Fruit fly (Drosophila melanogaster): Measurements from ENCODE around the gene Rala.

Rala gene

dm6 chrX:3673710-3674344 lies 45.6 kb downstream of the Rala start (continued):
- TF ChIP-seq CG2120 (GFP tag; optimal IDR thresholded peaks at IDR 0.05) = no peak
- TF ChIP-seq CG14965 (GFP tag; optimal IDR thresholded peaks at IDR 0.05; ENCODE audit: borderline replicate concordance) = no peak
- no peak for TF ChIP-seq sim (GFP tag; IDR thresholded peaks at IDR 0.05)
- no peak for TF ChIP-seq CG1647 (GFP tag; optimal IDR thresholded peaks at IDR 0.05)
- peak in 1 of 2 experiments; percentile 64 for TF ChIP-seq bsh (GFP tag; optimal IDR thresholded peaks at IDR 0.05)
- no peak for TF ChIP-seq CG11247 (GFP tag; IDR thresholded peaks at IDR 0.05)
- TF ChIP-seq sens-2 (GFP tag; IDR thresholded peaks at IDR 0.05) = no peak

DNA sequence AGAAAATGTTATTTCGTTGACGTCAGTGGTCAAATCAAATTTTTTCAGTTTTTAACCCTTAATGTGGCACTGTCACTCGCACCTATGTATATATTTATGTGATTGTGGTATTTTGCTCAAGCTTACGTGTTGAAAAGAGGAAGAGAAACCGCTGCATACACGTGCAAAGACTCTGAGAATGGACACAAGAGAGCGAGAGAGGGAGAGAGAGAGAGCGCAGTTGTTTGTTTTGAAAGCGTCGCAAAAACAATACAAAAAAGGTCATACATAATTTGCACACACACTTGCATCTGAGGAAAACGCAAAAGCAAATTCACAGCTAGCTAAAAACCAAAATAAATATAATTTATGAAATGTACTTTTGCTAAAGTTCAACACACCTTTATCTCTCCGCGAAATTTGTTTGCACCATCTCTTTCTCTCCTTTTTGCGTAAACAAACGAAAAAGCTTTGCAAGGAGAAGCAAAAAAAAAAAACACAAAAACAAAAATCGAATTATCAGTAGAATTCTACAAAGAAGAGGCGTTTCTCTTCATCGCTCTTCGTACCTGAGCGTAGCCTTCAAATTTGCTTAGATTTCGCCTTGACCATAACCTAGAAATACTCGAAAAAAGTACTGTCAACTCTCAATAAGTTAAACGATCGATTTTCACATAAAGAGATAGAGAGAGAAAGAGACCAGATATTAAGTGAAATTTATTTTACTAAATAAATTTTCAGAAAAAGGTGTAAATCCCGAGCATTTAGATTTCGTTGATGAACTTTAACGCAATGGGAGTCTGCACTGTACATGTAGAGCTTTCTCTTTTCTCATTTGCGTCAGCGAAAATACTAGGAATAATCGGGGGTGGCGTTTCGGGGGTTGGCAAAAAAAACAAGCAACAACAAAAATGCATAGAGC lies 47.1 kb downstream of the Rala start:
- no peak for TF ChIP-seq CG8290 (GFP tag; optimal IDR thresholded peaks at IDR 0.05)
- no peak for TF ChIP-seq CG8290 (tag; optimal IDR thresholded peaks at IDR 0.05)
- no peak for TF ChIP-seq CG7271 (tag; optimal IDR thresholded peaks at IDR 0.05)
- TF ChIP-seq D19A (tag; optimal IDR thresholded peaks at IDR 0.05) = no peak
- TF ChIP-seq CG3847 (GFP tag; IDR thresholded peaks at IDR 0.05) = peak; percentile 59
- no peak for TF ChIP-seq CG17912 (GFP tag; optimal IDR thresholded peaks at IDR 0.05)
- peak; percentile 12 for TF ChIP-seq CG1792 (GFP tag; optimal IDR thresholded peaks at IDR 0.05)
- no peak for TF ChIP-seq Dip2 (GFP tag; IDR thresholded peaks at IDR 0.05)
- TF ChIP-seq CG13123 (GFP tag; optimal IDR thresholded peaks at IDR 0.05) = no peak
- peak; percentile 3 for TF ChIP-seq Dad (GFP tag; optimal IDR thresholded peaks at IDR 0.05)
- peak; percentile 57 for TF ChIP-seq CG4730 (GFP tag; IDR thresholded peaks at IDR 0.05)
- no peak for TF ChIP-seq CG1647 (GFP tag; optimal IDR thresholded peaks at IDR 0.05)
- no peak for TF ChIP-seq CG10209 (GFP tag; optimal IDR thresholded peaks at IDR 0.05)
- TF ChIP-seq Ets65A (GFP tag) = peak; percentile 80
- peak; percentile 2 for TF ChIP-seq fd96Cb (tag; optimal IDR thresholded peaks at IDR 0.05)
- peak; percentile 41; the same call in 1 of the 2 replicates for TF ChIP-seq seq (GFP tag; IDR thresholded peaks at IDR 0.05)
- peak; percentile 67 for TF ChIP-seq cwo (GFP tag; optimal IDR thresholded peaks at IDR 0.05)
- TF ChIP-seq jumu (GFP tag; optimal IDR thresholded peaks at IDR 0.05) = peak; percentile 24
- 0 out of 2 replicates have a peak, but pooled peaks have one; percentile 29 for TF ChIP-seq CG32772 (GFP tag; IDR thresholded peaks at IDR 0.05)
- TF ChIP-seq luna (GFP tag; optimal IDR thresholded peaks at IDR 0.05) = no peak
- TF ChIP-seq CG12071 (GFP tag; optimal IDR thresholded peaks at IDR 0.05) = no peak
- 0 out of 3 replicates have a peak, but pooled peaks have one; percentile 13 for TF ChIP-seq tgo (GFP tag; IDR thresholded peaks at IDR 0.05)
- TF ChIP-seq Trl (optimal IDR thresholded peaks at IDR 0.05) = peak; percentile 87 to 99
- TF ChIP-seq Trl (GFP tag; optimal IDR thresholded peaks at IDR 0.05) = no peak
- no peak for TF ChIP-seq YL-1 (GFP tag; optimal IDR thresholded peaks at IDR 0.05)
- no peak for TF ChIP-seq CG12299 (tag; optimal IDR thresholded peaks at IDR 0.05)
- peak; percentile 21; the same call in 1 of the 2 replicates for TF ChIP-seq E2f1 (GFP tag; IDR thresholded peaks at IDR 0.05)
- peak; percentile 87 for TF ChIP-seq Dbx (GFP tag; IDR thresholded peaks at IDR 0.05)
- TF ChIP-seq Hmx (GFP tag; optimal IDR thresholded peaks at IDR 0.05) = peak; percentile 39
- no peak for TF ChIP-seq CG5953 (GFP tag; IDR thresholded peaks at IDR 0.05)
- peak; percentile 15 for TF ChIP-seq Hsf (GFP tag; optimal IDR thresholded peaks at IDR 0.05)
- TF ChIP-seq CG7987 (GFP tag; optimal IDR thresholded peaks at IDR 0.05) = no peak
- TF ChIP-seq sug (tag; optimal IDR thresholded peaks at IDR 0.05) = peak; percentile 5
- TF ChIP-seq pho (GFP tag; optimal IDR thresholded peaks at IDR 0.05) = peak; percentile 70
- TF ChIP-seq her (GFP tag; optimal IDR thresholded peaks at IDR 0.05) = peak; percentile 9
- TF ChIP-seq chn (GFP tag; optimal IDR thresholded peaks at IDR 0.05) = peak; percentile 2
- TF ChIP-seq gsb-n (tag; optimal IDR thresholded peaks at IDR 0.05) = no peak
- no peak for TF ChIP-seq pan (optimal IDR thresholded peaks at IDR 0.05)
- peak in 1 of 2 experiments; percentile 74 for TF ChIP-seq pan (GFP tag; optimal IDR thresholded peaks at IDR 0.05 in 1 of 2, IDR thresholded peaks at IDR 0.05 in 1 of 2)
- peak in 1 of 2 experiments; percentile 47 for TF ChIP-seq dpn (GFP tag; optimal IDR thresholded peaks at IDR 0.05)
- peak; percentile 30 for TF ChIP-seq vfl (GFP tag; optimal IDR thresholded peaks at IDR 0.05)
- no peak for TF ChIP-seq ab (GFP tag; optimal IDR thresholded peaks at IDR 0.05)
